Worm (Caenorhabditis elegans) whole organism, midembryonic: Measurements from ENCODE around the gene spe-42.

Source experiments
- T22C8.4 ChIP-seq: fragments of 200-800 bp; sonication (Bioruptor generic); IDR thresholded peaks from 2 replicates; pipeline ENCODE4 v1.3.6; 2022; ENCODE audit warnings: missing genetic modification characterization, missing compliant biosample characterization
- cog-1 ChIP-seq: sonication (generic microtip); optimal IDR thresholded peaks from 2 replicates; lab custom pipeline; 2016; ENCODE audit warnings: missing genetic modification characterization, missing compliant biosample characterization
- flt-1 ChIP-seq: fragments of 200-800 bp; sonication (Bioruptor generic); IDR thresholded peaks from 2 replicates; pipeline ENCODE4 v1.3.6; 2022; ENCODE audit warnings: missing genetic modification characterization, missing compliant biosample characterization
- med-1 ChIP-seq: sonication (generic microtip); optimal IDR thresholded peaks from 2 replicates; lab custom pipeline; 2017; ENCODE audit warnings: missing genetic modification characterization, mild to moderate bottlenecking, missing compliant biosample characterization, antibody characterized with exemption, missing genetic modification reagents; ENCODE audit not compliant: insufficient read depth
- ref-1 ChIP-seq: fragments of 200-800 bp; sonication (Bioruptor generic); conservative IDR thresholded peaks from 2 replicates; pipeline ENCODE4 v1.3.6; 2022; ENCODE audit warnings: missing genetic modification reagents, missing genetic modification characterization, missing compliant biosample characterization
- tab-1 ChIP-seq: fragments of 200-800 bp; sonication (Bioruptor generic); IDR thresholded peaks from 2 replicates; pipeline ENCODE4 v1.3.6; 2022; ENCODE audit warnings: missing genetic modification characterization, missing compliant biosample characterization
- ztf-29 ChIP-seq: fragments of 200-800 bp; sonication (Bioruptor generic); IDR thresholded peaks from 2 replicates; pipeline ENCODE4 v1.3.6; 2022; ENCODE audit warnings: missing genetic modification reagents, missing genetic modification characterization, missing compliant biosample characterization

ce11 chrV:11704658-11705057 lies 32.1 kb downstream of the spe-42 start:
- TF ChIP-seq ref-1 (GFP tag; lab: Robert Waterston, UW) (no peak), med-1 (GFP tag; lab: Kevin White, UChicago) (no peak), ztf-29 (GFP tag; lab: Robert Waterston, UW) (no peak), tab-1 (GFP tag; lab: Robert Waterston, UW) (no peak), flt-1 (GFP tag; lab: Robert Waterston, UW) (no peak), T22C8.4 (GFP tag; lab: Robert Waterston, UW) (no peak), cog-1 (tag; lab: Kevin White, UChicago) (no peak)
